Fruit fly (Drosophila melanogaster): ENCODE results near the gene Gal.

dm6 chr2L:6020535-6020934 is 13.9 kb upstream of the Gal start, which contains the start of gene CG13996:
- no peak for TF ChIP-seq CG7045 (GFP tag; optimal IDR thresholded peaks at IDR 0.05)
- no peak for TF ChIP-seq Hr96 (GFP tag; optimal IDR thresholded peaks at IDR 0.05)
- no peak for TF ChIP-seq CG33017 (tag; optimal IDR thresholded peaks at IDR 0.05)
- TF ChIP-seq Clk (GFP tag; optimal IDR thresholded peaks at IDR 0.05): no peak
- TF ChIP-seq bab1 (GFP tag; optimal IDR thresholded peaks at IDR 0.05): no peak
- no peak for TF ChIP-seq pad (GFP tag; optimal IDR thresholded peaks at IDR 0.05)
- TF ChIP-seq CG7101 (tag; optimal IDR thresholded peaks at IDR 0.05): no peak
- no peak for TF ChIP-seq toe (GFP tag; optimal IDR thresholded peaks at IDR 0.05)
